Worm (Caenorhabditis elegans): ENCODE measurements around the gene Y44A6D.1.

- TF ChIP-seq rnt-1 (tag; optimal IDR thresholded peaks at IDR 0.05) (peak; percentile 94), alr-1 (tag; optimal IDR thresholded peaks at IDR 0.05; ENCODE audit: borderline replicate concordance) (no peak), mef-2 (tag; optimal IDR thresholded peaks at IDR 0.05) (peak; percentile 94), nhr-11 (tag; optimal IDR thresholded peaks at IDR 0.05) (peak; percentile 93), dpl-1 (GFP tag; optimal IDR thresholded peaks at IDR 0.05) (peak; percentile 70 to 75 (median 71)), elt-3 (tag; optimal IDR thresholded peaks at IDR 0.05) (peak in 4 of 6 experiments; percentile 48 to 92 (median 86)), nhr-76 (tag; optimal IDR thresholded peaks at IDR 0.05) (no peak), mdl-1 (tag; optimal IDR thresholded peaks at IDR 0.05) (peak; percentile 99 to 100), unc-86 (tag; optimal IDR thresholded peaks at IDR 0.05) (peak; percentile 99), swsn-7 (tag; optimal IDR thresholded peaks at IDR 0.05) (peak; percentile 100), fos-1 (tag; optimal IDR thresholded peaks at IDR 0.05) (peak; percentile 95)
These were observed 11.6 kb downstream of the Y44A6D.1 start for ce11 chrV:20778257-20778697.

All from whole organism, L1 larva.